Fruit fly (Drosophila melanogaster): Measurements from ENCODE around the gene CG33639.

The CG33639 gene

dm6 chrX:18225976-18226375, at the start of gene CG33639:
Gene CG33639, minus strand, starts transcription at chrX:18226076.
- TF ChIP-seq insv (optimal IDR thresholded peaks at IDR 0.05) (no peak), ttk (optimal IDR thresholded peaks at IDR 0.05) (no peak), h (optimal IDR thresholded peaks at IDR 0.05) (no peak), psq (optimal IDR thresholded peaks at IDR 0.05) (no peak), Sin3A (optimal IDR thresholded peaks at IDR 0.05) (no peak), Myc (optimal IDR thresholded peaks at IDR 0.05) (no peak)

DNA sequence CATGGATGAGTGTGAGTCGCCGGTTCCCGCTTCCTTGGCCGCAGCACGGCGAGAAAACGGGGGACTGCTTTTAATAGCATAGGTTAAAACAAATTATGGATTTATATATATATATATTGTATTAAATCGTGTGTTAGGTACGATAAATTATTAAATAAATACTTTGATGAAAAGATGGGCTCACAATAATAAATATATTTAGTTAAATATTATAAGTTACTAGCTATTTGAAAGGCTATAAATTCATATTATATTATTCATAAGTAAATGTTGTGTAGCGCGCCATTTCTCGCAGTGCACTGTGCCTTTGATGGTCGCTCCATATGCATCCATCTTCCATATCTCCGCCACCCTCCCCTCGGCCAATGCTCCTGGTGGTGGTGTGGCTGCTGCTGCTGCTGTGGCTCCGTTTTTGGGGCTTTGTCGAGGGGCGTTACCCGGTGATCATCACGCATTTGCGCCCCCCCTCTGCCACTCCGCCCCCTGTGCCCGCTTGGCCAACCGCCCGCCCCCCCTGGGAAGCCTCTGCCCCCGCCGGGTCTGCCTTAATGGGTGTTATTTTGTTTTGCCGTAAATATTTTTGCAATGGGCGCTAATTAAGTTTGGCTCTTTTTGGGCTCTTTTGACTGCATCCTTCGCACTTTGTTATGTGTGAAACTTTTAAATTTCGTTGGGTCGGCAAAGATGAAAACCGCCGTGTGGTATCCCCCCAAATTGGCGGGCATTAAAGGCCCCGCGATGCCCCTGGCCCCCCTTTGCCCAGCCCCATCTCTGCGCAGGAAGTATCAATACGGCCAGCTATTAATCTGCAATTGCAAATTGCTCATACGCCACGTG, 47.5 kb upstream of the CG33639 start:
- TF ChIP-seq Sin3A (optimal IDR thresholded peaks at IDR 0.05) (no peak), Myc (optimal IDR thresholded peaks at IDR 0.05) (no peak)

dm6 chrX:18272422-18272821, 46.5 kb upstream of the CG33639 start:
- no peak for TF ChIP-seq Myc (optimal IDR thresholded peaks at IDR 0.05)
- no peak for TF ChIP-seq h (optimal IDR thresholded peaks at IDR 0.05)
- TF ChIP-seq ttk (optimal IDR thresholded peaks at IDR 0.05): no peak
- TF ChIP-seq Sin3A (optimal IDR thresholded peaks at IDR 0.05): no peak
- TF ChIP-seq insv (optimal IDR thresholded peaks at IDR 0.05): no peak
- TF ChIP-seq psq (optimal IDR thresholded peaks at IDR 0.05): no peak

- TF ChIP-seq h (optimal IDR thresholded peaks at IDR 0.05): no peak
- TF ChIP-seq ttk (optimal IDR thresholded peaks at IDR 0.05): no peak
- TF ChIP-seq psq (optimal IDR thresholded peaks at IDR 0.05): no peak
- no peak for TF ChIP-seq Myc (optimal IDR thresholded peaks at IDR 0.05)
- no peak for TF ChIP-seq insv (optimal IDR thresholded peaks at IDR 0.05)
Observed at dm6 chrX:18266846-18267245, 41.0 kb upstream of the CG33639 start.

dm6 chrX:18263382-18263781, 37.5 kb upstream of the CG33639 start:
- TF ChIP-seq psq (optimal IDR thresholded peaks at IDR 0.05): no peak
- no peak for TF ChIP-seq h (optimal IDR thresholded peaks at IDR 0.05)
- TF ChIP-seq Sin3A (optimal IDR thresholded peaks at IDR 0.05): no peak
- TF ChIP-seq ttk (optimal IDR thresholded peaks at IDR 0.05): no peak
- TF ChIP-seq Myc (optimal IDR thresholded peaks at IDR 0.05): no peak
- no peak for TF ChIP-seq insv (optimal IDR thresholded peaks at IDR 0.05)

DNA sequence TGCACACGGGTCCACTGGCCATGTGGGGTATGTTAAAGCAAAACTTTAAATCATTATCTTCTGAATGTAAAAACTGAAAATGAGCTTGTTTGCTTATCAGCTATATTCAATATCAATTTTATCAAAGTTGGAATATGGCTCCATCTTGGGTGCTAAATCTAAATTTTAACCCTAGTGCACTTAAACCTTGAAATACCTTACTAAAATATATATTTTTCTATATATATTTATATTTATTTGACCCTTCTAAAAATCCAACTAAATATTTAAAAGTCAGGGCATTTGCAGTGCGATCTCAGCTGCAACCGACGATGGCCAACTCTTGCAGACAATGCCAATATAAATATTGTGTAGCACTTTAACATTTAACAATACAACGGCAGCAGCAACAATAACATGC, 36.3 kb upstream of the CG33639 start:
- TF ChIP-seq Myc (optimal IDR thresholded peaks at IDR 0.05) (no peak), h (optimal IDR thresholded peaks at IDR 0.05) (no peak), Sin3A (optimal IDR thresholded peaks at IDR 0.05) (no peak), ttk (optimal IDR thresholded peaks at IDR 0.05) (no peak), psq (optimal IDR thresholded peaks at IDR 0.05) (no peak), insv (optimal IDR thresholded peaks at IDR 0.05) (no peak)

dm6 chrX:18261494-18261893, 35.6 kb upstream of the CG33639 start:
- TF ChIP-seq insv (optimal IDR thresholded peaks at IDR 0.05) (no peak), Myc (optimal IDR thresholded peaks at IDR 0.05) (no peak), Sin3A (optimal IDR thresholded peaks at IDR 0.05) (no peak), ttk (optimal IDR thresholded peaks at IDR 0.05) (no peak), psq (optimal IDR thresholded peaks at IDR 0.05) (no peak), h (optimal IDR thresholded peaks at IDR 0.05) (no peak)

DNA sequence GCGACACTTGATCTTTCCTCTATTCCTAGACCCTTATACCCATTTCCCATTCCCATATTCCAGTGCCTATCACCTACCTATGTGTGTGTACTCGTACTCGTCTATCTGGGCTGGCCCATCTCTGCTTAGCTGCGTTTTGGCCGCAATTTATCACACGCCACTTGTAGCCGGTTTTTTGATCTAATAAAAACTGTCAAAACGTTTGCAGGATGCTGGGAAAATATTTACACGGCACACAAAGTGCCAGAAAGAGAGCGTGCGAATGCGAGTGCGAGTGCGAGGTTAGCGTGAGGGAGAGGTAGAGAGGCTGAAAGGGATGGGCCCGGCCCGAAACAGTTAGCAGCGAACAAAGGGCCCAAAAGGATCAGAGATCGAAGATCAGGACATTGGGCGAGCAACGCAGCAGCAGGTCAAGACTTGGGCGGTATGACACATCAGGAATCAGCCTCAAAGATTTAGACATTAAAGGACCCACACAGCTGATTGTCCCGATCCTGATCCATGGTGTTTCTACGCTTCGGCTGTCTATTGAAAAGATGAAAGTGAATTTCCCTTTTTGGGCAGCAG, 34.2 kb upstream of the CG33639 start:
- TF ChIP-seq insv (optimal IDR thresholded peaks at IDR 0.05) (no peak), ttk (optimal IDR thresholded peaks at IDR 0.05) (no peak), h (optimal IDR thresholded peaks at IDR 0.05) (no peak), psq (optimal IDR thresholded peaks at IDR 0.05) (no peak), Myc (optimal IDR thresholded peaks at IDR 0.05) (no peak), Sin3A (optimal IDR thresholded peaks at IDR 0.05) (no peak)

DNA sequence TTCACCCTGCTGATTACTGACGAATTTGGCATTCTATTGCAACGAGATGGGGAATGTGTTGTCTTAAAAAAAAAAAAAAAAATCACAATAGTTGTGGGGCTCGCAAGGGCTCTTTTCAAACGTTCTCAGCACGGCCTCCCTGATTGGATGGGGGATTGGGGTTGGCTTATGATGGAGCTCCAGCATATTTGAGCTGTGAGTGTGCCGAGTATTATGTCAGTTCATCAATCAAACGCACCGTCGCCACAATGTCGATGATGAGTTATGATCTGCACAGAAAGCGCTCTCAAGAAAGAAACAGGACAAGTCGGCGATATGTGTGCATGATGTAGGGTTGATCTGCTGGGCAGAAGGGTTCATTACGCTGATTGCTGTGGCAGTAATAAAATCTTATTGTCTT, 33.5 kb upstream of the CG33639 start, which contains the start of gene CG15059:
TSS of gene CG15059 (minus strand) at position 101 of the 400 bp plus-strand sequence.
- no peak for TF ChIP-seq Sin3A (optimal IDR thresholded peaks at IDR 0.05)
- TF ChIP-seq Myc (optimal IDR thresholded peaks at IDR 0.05): no peak
- TF ChIP-seq h (optimal IDR thresholded peaks at IDR 0.05): no peak
- no peak for TF ChIP-seq insv (optimal IDR thresholded peaks at IDR 0.05)
- TF ChIP-seq psq (optimal IDR thresholded peaks at IDR 0.05): no peak
- TF ChIP-seq ttk (optimal IDR thresholded peaks at IDR 0.05): no peak

dm6 chrX:18256244-18256885, 30.5 kb upstream of the CG33639 start:
- TF ChIP-seq ttk (optimal IDR thresholded peaks at IDR 0.05) (no peak), h (optimal IDR thresholded peaks at IDR 0.05) (no peak), Sin3A (optimal IDR thresholded peaks at IDR 0.05) (no peak), psq (optimal IDR thresholded peaks at IDR 0.05) (no peak), insv (optimal IDR thresholded peaks at IDR 0.05) (no peak)

DNA sequence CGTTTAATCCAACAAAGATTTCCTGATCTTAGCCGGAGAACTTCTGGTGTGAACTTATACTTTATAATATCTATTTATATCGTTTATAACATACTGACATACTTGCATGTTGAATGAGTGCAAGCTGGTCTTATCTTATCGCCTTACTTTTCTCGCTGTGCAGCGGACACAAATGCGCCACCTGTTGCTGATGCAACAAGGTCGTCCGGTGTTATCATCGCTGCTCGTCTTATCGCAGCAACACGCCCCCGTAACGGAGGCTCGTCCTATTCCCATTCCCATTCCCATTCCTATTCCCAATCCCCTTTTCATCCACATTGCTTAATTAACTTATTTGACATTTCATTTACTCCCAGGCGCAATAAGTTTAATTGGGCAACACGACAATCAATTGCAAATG, 28.6 kb upstream of the CG33639 start:
- TF ChIP-seq insv (optimal IDR thresholded peaks at IDR 0.05): no peak
- no peak for TF ChIP-seq Sin3A (optimal IDR thresholded peaks at IDR 0.05)
- no peak for TF ChIP-seq h (optimal IDR thresholded peaks at IDR 0.05)
- TF ChIP-seq Myc (optimal IDR thresholded peaks at IDR 0.05): no peak
- no peak for TF ChIP-seq psq (optimal IDR thresholded peaks at IDR 0.05)
- no peak for TF ChIP-seq ttk (optimal IDR thresholded peaks at IDR 0.05)

DNA sequence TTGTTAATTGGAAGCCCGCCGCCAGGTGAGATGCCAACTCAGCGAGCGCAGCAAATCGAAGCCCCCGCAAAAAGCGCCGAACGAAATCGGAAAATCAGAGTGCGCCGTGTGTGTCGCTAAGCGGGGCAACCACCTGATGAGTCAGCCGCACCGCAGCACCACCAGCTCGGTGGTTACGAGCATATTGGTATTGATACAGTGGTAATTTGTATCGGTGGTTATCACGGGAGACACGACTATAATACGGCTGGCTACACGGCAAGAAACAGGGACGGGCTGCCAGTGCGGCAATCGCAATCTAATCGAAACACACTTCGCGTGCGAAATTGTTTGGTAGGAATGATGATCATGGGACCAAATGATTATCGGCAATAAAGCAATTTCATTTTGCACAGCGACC, 27.9 kb upstream of the CG33639 start:
- no peak for TF ChIP-seq insv (optimal IDR thresholded peaks at IDR 0.05)
- no peak for TF ChIP-seq h (optimal IDR thresholded peaks at IDR 0.05)
- TF ChIP-seq psq (optimal IDR thresholded peaks at IDR 0.05): no peak
- no peak for TF ChIP-seq Myc (optimal IDR thresholded peaks at IDR 0.05)
